Worm (Caenorhabditis elegans) whole organism, midembryonic: ENCODE results near the gene zipt-3.

Experiments used
- T22C8.4 ChIP-seq: fragments of 200-800 bp; sonication (Bioruptor generic); IDR thresholded peaks from 2 replicates; pipeline ENCODE4 v1.3.6; 2022; ENCODE audit warnings: missing genetic modification characterization, missing compliant biosample characterization
- cog-1 ChIP-seq: sonication (generic microtip); optimal IDR thresholded peaks from 2 replicates; lab custom pipeline; 2016; ENCODE audit warnings: missing genetic modification characterization, missing compliant biosample characterization
- flt-1 ChIP-seq: fragments of 200-800 bp; sonication (Bioruptor generic); IDR thresholded peaks from 2 replicates; pipeline ENCODE4 v1.3.6; 2022; ENCODE audit warnings: missing genetic modification characterization, missing compliant biosample characterization
- klf-2 ChIP-seq: fragments of 200-800 bp; sonication (Bioruptor generic); conservative IDR thresholded peaks from 2 replicates; pipeline ENCODE4 v1.3.6; 2022; ENCODE audit warnings: missing genetic modification reagents, missing genetic modification characterization, missing compliant biosample characterization
- med-1 ChIP-seq: sonication (generic microtip); optimal IDR thresholded peaks from 2 replicates; lab custom pipeline; 2017; ENCODE audit warnings: missing genetic modification characterization, mild to moderate bottlenecking, missing compliant biosample characterization, antibody characterized with exemption, missing genetic modification reagents; ENCODE audit not compliant: insufficient read depth
- ref-1 ChIP-seq: fragments of 200-800 bp; sonication (Bioruptor generic); conservative IDR thresholded peaks from 2 replicates; pipeline ENCODE4 v1.3.6; 2022; ENCODE audit warnings: missing genetic modification reagents, missing genetic modification characterization, missing compliant biosample characterization
- tab-1 ChIP-seq: fragments of 200-800 bp; sonication (Bioruptor generic); IDR thresholded peaks from 2 replicates; pipeline ENCODE4 v1.3.6; 2022; ENCODE audit warnings: missing genetic modification characterization, missing compliant biosample characterization
- ztf-23 ChIP-seq: fragments of 200-800 bp; sonication (Bioruptor generic); IDR thresholded peaks from 2 replicates; pipeline ENCODE4 v1.3.6; 2022; ENCODE audit warnings: missing genetic modification reagents, missing genetic modification characterization, missing compliant biosample characterization

DNA sequence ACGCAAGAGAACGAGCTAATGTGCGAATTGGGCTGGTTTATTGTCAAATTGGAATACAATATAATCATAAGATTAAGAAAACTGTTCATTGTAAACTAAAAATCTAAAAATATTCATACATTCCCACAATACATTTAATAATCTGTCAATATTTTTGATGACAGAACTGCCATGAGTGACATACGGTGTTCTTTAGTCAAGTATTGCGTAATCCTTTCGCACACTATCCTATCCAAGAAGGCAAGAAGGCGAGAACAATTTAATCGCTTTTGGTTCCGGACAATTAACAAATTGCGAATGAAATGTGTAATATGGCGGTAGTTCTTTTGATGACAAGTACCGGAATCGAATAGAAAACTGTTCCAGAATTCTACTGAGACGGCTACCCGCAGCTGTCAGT lies 17.0 kb downstream of the zipt-3 start:
- no peak for TF ChIP-seq flt-1
- TF ChIP-seq med-1 (GFP tag; lab: Kevin White, UChicago), result no peak
- TF ChIP-seq ref-1, result no peak
- TF ChIP-seq klf-2 (GFP tag; lab: Robert Waterston, UW), result no peak
- TF ChIP-seq cog-1 (tag; lab: Kevin White, UChicago), result no peak
- TF ChIP-seq ztf-23 (GFP tag; lab: Robert Waterston, UW), result no peak
- TF ChIP-seq tab-1 (GFP tag; lab: Robert Waterston, UW), result no peak
- TF ChIP-seq T22C8.4 (GFP tag; lab: Robert Waterston, UW), result no peak
